Worm (Caenorhabditis elegans): ENCODE results near the gene F22B5.10.

Gene F22B5.10

DNA sequence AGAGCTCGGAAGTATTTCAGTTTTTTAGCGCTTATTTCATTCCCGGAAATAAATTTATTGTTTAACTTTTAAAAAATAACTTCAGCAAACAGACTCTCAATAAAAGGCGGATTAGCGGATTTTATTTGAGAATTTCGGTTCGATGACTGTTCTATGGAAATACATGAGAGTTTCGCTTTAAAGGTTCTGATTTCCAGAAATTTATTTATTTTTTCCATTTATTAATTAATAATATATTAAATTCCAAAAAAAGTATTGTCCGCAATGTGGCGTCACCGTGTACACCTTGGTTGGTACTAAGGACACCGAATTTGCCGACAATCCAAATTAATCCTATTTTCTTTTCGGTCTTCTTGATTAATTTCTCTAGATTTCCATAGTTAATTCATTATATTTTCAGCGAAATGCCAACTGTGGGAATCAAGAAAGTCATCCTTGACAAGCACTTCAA, 2.5 kb upstream of the F22B5.10 start, which contains the start of gene fars-3 (continued):
- no peak for TF ChIP-seq B0019.2 (GFP tag; conservative IDR thresholded peaks at IDR 0.05)
- TF ChIP-seq ets-4 (GFP tag; optimal IDR thresholded peaks at IDR 0.05) = no peak
- 0 out of 2 replicates have a peak, but pooled peaks have one; percentile 14 for TF ChIP-seq aptf-2 (GFP tag; conservative IDR thresholded peaks at IDR 0.05)
- no peak for TF ChIP-seq ceh-79 (tag; optimal IDR thresholded peaks at IDR 0.05)
- TF ChIP-seq egl-18 (GFP tag; IDR thresholded peaks at IDR 0.05) = no peak
- peak; percentile 71 for TF ChIP-seq Y53G8AR.9 (GFP tag; conservative IDR thresholded peaks at IDR 0.05)
- no peak for TF ChIP-seq K11D2.4 (GFP tag; IDR thresholded peaks at IDR 0.05)
- no peak for TF ChIP-seq nhr-120 (GFP tag; IDR thresholded peaks at IDR 0.05)
- TF ChIP-seq D2030.7 (GFP tag; IDR thresholded peaks at IDR 0.05) = no peak
- peak; percentile 57 for TF ChIP-seq athp-1 (tag; optimal IDR thresholded peaks at IDR 0.05)
- 0 out of 2 replicates have a peak, but pooled peaks have one; percentile 69 for TF ChIP-seq madf-3 (GFP tag; IDR thresholded peaks at IDR 0.05)
- no peak for TF ChIP-seq T07F8.4 (tag; optimal IDR thresholded peaks at IDR 0.05)
- TF ChIP-seq snpc-4 (GFP tag; optimal IDR thresholded peaks at IDR 0.05) = peak; percentile 14
- peak in 1 of 4 experiments; percentile 41 for TF ChIP-seq snpc-4 (tag; optimal IDR thresholded peaks at IDR 0.05)
- peak; percentile 34; the same call in 1 of the 2 replicates for TF ChIP-seq ztf-25 (GFP tag; IDR thresholded peaks at IDR 0.05)
- TF ChIP-seq ztf-22 (GFP tag; optimal IDR thresholded peaks at IDR 0.05) = no peak
- peak; percentile 39; the same call in 1 of the 2 replicates for TF ChIP-seq F39B2.1 (GFP tag; IDR thresholded peaks at IDR 0.05)
- no peak for TF ChIP-seq bed-1 (GFP tag; IDR thresholded peaks at IDR 0.05)
- no peak for TF ChIP-seq fkh-3 (tag; optimal IDR thresholded peaks at IDR 0.05)
- no peak for TF ChIP-seq lsy-27 (tag; optimal IDR thresholded peaks at IDR 0.05; ENCODE audit: borderline replicate concordance, insufficient read depth)
- TF ChIP-seq Y95B8A.8 (GFP tag; IDR thresholded peaks at IDR 0.05) = peak; percentile 23; the same call in 1 of the 2 replicates
- no peak for TF ChIP-seq efl-1 (GFP tag; optimal IDR thresholded peaks at IDR 0.05)
- peak; percentile 57 for TF ChIP-seq snpc-3.4 (tag; optimal IDR thresholded peaks at IDR 0.05)
- TF ChIP-seq F52B5.7 (tag; optimal IDR thresholded peaks at IDR 0.05) = no peak
- no peak for TF ChIP-seq attf-5 (GFP tag; optimal IDR thresholded peaks at IDR 0.05)
- TF ChIP-seq hmg-20 (GFP tag; IDR thresholded peaks at IDR 0.05) = no peak
- no peak for TF ChIP-seq egrh-3 (GFP tag; IDR thresholded peaks at IDR 0.05)
- no peak for TF ChIP-seq rec-8 (tag; optimal IDR thresholded peaks at IDR 0.05)
- no peak for TF ChIP-seq F55B11.4 (tag; optimal IDR thresholded peaks at IDR 0.05; ENCODE audit: borderline replicate concordance, insufficient read depth)
- no peak for TF ChIP-seq hlh-26 (GFP tag; conservative IDR thresholded peaks at IDR 0.05)
- no peak for TF ChIP-seq xnd-1 (tag; optimal IDR thresholded peaks at IDR 0.05)
- no peak for TF ChIP-seq F33H1.4 (GFP tag; IDR thresholded peaks at IDR 0.05)
- TF ChIP-seq lin-26 (GFP tag; IDR thresholded peaks at IDR 0.05) = 0 out of 2 replicates have a peak, but pooled peaks have one; percentile 35
- TF ChIP-seq ztf-28 (GFP tag; IDR thresholded peaks at IDR 0.05) = no peak
- TF ChIP-seq Y79H2A.3 (GFP tag; conservative IDR thresholded peaks at IDR 0.05) = peak; percentile 60; the same call in 1 of the 2 replicates
- no peak for TF ChIP-seq mes-4 (tag; optimal IDR thresholded peaks at IDR 0.05)
- TF ChIP-seq ceh-40 (GFP tag; IDR thresholded peaks at IDR 0.05) = peak; percentile 21; the same call in 1 of the 2 replicates
- peak; percentile 15; the same call in 1 of the 2 replicates for TF ChIP-seq madf-8 (GFP tag; conservative IDR thresholded peaks at IDR 0.05)
- peak; percentile 0 for TF ChIP-seq T26A5.8 (tag; optimal IDR thresholded peaks at IDR 0.05)
- no peak for TF ChIP-seq repo-1 (tag; optimal IDR thresholded peaks at IDR 0.05)
- peak; percentile 36; the same call in 1 of the 2 replicates for TF ChIP-seq pbrm-1 (GFP tag; IDR thresholded peaks at IDR 0.05)
- no peak for TF ChIP-seq ama-1 (optimal IDR thresholded peaks at IDR 0.05)
- TF ChIP-seq ama-1 (GFP tag; optimal IDR thresholded peaks at IDR 0.05) = peak; percentile 16 to 68
- TF ChIP-seq rpc-1 (optimal IDR thresholded peaks at IDR 0.05) = no peak
- no peak for TF ChIP-seq rpc-1 (tag; optimal IDR thresholded peaks at IDR 0.05)
- TF ChIP-seq K12H6.12 (tag; optimal IDR thresholded peaks at IDR 0.05) = no peak
- TF ChIP-seq dox-1 (GFP tag; IDR thresholded peaks at IDR 0.05) = no peak
- peak; percentile 61 for TF ChIP-seq lin-54 (GFP tag; optimal IDR thresholded peaks at IDR 0.05)

Measured in whole organism, young adult.